Worm (Caenorhabditis elegans): ENCODE data around the gene lgx-1.

Gene lgx-1

DNA sequence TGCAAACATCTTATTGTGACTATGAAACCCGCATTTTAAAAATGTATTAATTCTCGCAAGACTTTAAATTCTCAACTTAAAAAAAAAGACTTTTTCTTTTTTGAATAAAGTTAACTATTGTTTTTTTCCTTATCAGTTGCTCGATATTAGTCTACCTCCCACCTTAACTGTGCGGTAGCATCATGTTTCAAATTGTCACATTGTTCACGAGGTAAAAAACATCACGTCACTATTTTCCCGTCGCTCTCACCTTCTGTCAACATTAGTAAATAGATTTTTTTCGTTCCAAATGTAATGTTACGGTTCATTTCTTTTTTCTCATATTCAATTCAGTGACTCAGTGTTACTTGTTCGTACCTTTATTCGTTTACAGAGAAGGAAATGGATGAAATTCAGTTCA is 22.0 kb downstream of the lgx-1 start (continued):
- TF ChIP-seq set-16 (GFP tag; IDR thresholded peaks at IDR 0.05) = no peak
- TF ChIP-seq egl-27 (tag; optimal IDR thresholded peaks at IDR 0.05) = no peak
- no peak for TF ChIP-seq Y105C5A.15 (GFP tag; IDR thresholded peaks at IDR 0.05)
- no peak for TF ChIP-seq jun-1 (tag; optimal IDR thresholded peaks at IDR 0.05)
- TF ChIP-seq ama-1 (optimal IDR thresholded peaks at IDR 0.05) = no peak

DNA sequence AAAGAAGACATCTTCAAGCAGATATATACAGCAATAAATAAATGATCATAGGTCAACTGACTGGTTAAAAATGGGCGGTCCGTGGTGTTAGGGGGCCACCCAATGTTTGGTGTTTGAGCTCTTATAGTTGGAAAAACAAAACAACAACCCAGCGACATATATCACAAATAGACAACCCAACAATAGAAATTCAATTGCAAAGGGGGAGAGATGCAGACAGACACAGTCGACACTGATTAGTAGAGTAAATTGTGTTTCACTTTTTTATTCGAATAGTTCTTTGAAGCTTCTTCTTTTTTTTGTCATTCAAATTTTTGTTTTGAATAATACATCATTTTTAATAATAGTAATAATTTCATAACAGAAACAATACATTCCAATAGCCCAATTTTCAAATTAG is 22.9 kb downstream of the lgx-1 start:
- no peak for TF ChIP-seq unc-130 (GFP tag; optimal IDR thresholded peaks at IDR 0.05)
- peak; percentile 76 for TF ChIP-seq ces-1 (GFP tag; optimal IDR thresholded peaks at IDR 0.05)
- no peak for TF ChIP-seq dmd-6 (GFP tag; IDR thresholded peaks at IDR 0.05)
- TF ChIP-seq nhr-11 (tag; optimal IDR thresholded peaks at IDR 0.05) = no peak
- TF ChIP-seq rbr-2 (tag; optimal IDR thresholded peaks at IDR 0.05) = no peak
- TF ChIP-seq daf-16 (GFP tag; optimal IDR thresholded peaks at IDR 0.05) = no peak
- TF ChIP-seq daf-16 (tag; optimal IDR thresholded peaks at IDR 0.05) = peak; percentile 28

DNA sequence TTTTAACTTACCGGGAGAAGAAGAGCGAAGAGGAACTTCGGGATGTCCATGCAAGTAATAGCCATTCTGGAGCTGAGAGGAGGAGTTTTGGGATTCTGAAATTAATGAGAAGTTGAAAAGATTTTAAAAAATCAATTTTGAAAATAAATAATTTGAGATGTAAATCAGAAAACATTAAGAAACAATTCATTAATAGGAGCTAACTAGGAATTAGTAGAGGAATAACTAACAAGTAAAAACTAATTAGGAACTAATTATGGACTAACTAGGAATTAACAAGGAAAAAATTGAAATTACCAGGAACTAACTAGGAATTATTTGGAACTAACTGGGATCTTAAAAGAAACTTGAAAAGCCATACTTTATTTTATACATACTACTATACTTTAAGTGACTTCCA is 23.3 kb downstream of the lgx-1 start, which contains the start of gene T23F2.4:
Gene T23F2.4 (minus strand): TSS at position 101 of the 400 bp plus-strand sequence.
- TF ChIP-seq mes-2 (tag; optimal IDR thresholded peaks at IDR 0.05; ENCODE audit: poor library complexity, severe bottlenecking) (no peak), cey-2 (tag; optimal IDR thresholded peaks at IDR 0.05; ENCODE audit: borderline replicate concordance, insufficient read depth) (no peak), lir-3 (tag; optimal IDR thresholded peaks at IDR 0.05) (no peak), F10B5.3 (tag; optimal IDR thresholded peaks at IDR 0.05) (no peak), dpl-1 (GFP tag; optimal IDR thresholded peaks at IDR 0.05) (no peak), unc-130 (GFP tag; optimal IDR thresholded peaks at IDR 0.05) (no peak), ces-1 (GFP tag; optimal IDR thresholded peaks at IDR 0.05) (no peak), set-16 (GFP tag; IDR thresholded peaks at IDR 0.05) (no peak), tra-1 (GFP tag; IDR thresholded peaks at IDR 0.05) (no peak), unc-39 (tag; optimal IDR thresholded peaks at IDR 0.05) (no peak), dve-1 (tag; optimal IDR thresholded peaks at IDR 0.05; ENCODE audit: insufficient read depth) (no peak), lin-39 (tag; optimal IDR thresholded peaks at IDR 0.05) (no peak), nhr-76 (tag; optimal IDR thresholded peaks at IDR 0.05) (no peak)

DNA sequence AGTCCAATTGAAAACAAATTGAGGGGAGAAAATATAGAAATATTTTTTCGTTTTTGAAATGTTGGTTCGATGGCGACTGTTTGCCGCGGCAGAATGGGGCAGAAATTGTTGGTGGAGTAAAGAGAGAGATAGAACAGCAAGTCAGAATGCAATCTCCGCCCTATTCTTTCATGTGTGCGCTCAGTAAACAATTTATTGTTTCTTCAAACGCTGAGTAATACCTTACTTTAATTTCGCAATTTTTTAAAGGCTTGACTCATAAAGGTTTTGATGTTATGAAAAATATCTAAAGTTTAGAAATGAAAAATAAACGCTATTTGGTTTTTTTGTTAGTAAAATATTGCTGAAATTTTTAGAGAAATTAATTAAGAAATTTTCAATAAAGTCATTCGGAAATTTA is 24.0 kb downstream of the lgx-1 start:
- TF ChIP-seq F26F4.8 (GFP tag; conservative IDR thresholded peaks at IDR 0.05) (no peak), dve-1 (tag; optimal IDR thresholded peaks at IDR 0.05; ENCODE audit: insufficient read depth) (peak; percentile 16), zip-2 (tag; optimal IDR thresholded peaks at IDR 0.05) (no peak), nhr-6 (tag; optimal IDR thresholded peaks at IDR 0.05) (peak; percentile 14)

DNA sequence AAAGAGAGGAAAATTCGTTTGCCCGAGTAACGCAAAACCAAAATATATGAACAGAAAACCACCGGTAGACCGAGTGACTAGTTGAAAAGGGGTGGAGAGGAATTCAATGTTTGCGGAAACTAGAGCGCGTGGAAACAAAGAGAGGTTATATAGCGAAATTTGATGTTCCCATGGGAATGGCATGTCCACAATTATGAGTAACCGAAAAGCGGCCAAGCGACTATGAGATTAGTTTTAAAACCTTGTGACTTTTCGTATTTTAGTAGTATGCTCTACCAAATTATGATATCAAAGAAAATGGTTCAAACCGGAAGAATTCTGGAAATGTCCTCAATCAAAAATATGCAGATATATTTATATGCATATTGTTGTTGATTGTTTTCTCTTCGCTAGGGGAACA is 25.6 kb downstream of the lgx-1 start:
- no peak for TF ChIP-seq lsy-2 (tag; optimal IDR thresholded peaks at IDR 0.05)
- TF ChIP-seq Y48G9A.11 (GFP tag; IDR thresholded peaks at IDR 0.05) = no peak
- TF ChIP-seq ztf-11 (tag; optimal IDR thresholded peaks at IDR 0.05) = no peak
- TF ChIP-seq mep-1 (tag; optimal IDR thresholded peaks at IDR 0.05) = no peak
- TF ChIP-seq lin-15B (tag; optimal IDR thresholded peaks at IDR 0.05) = no peak
- TF ChIP-seq nhr-102 (tag; optimal IDR thresholded peaks at IDR 0.05) = no peak
- no peak for TF ChIP-seq lin-13 (GFP tag; optimal IDR thresholded peaks at IDR 0.05)
- no peak for TF ChIP-seq F10B5.3 (tag; optimal IDR thresholded peaks at IDR 0.05)
- TF ChIP-seq nhr-237 (tag; optimal IDR thresholded peaks at IDR 0.05) = no peak
- no peak for TF ChIP-seq spr-3 (GFP tag; optimal IDR thresholded peaks at IDR 0.05)
- TF ChIP-seq dve-1 (tag; optimal IDR thresholded peaks at IDR 0.05; ENCODE audit: insufficient read depth) = no peak
- TF ChIP-seq F26F4.8 (GFP tag; conservative IDR thresholded peaks at IDR 0.05) = no peak
- no peak for TF ChIP-seq dmd-8 (GFP tag; IDR thresholded peaks at IDR 0.05)
- TF ChIP-seq Y105C5A.15 (GFP tag; IDR thresholded peaks at IDR 0.05) = no peak
- no peak for TF ChIP-seq lin-29 (GFP tag; IDR thresholded peaks at IDR 0.05)
- no peak for TF ChIP-seq nhr-111 (GFP tag; optimal IDR thresholded peaks at IDR 0.05)
- no peak for TF ChIP-seq fos-1 (tag; optimal IDR thresholded peaks at IDR 0.05)
- no peak for TF ChIP-seq pqm-1 (tag; optimal IDR thresholded peaks at IDR 0.05)
- no peak for TF ChIP-seq duxl-1 (tag; optimal IDR thresholded peaks at IDR 0.05; ENCODE audit: poor library complexity)
- TF ChIP-seq daf-8 (GFP tag; IDR thresholded peaks at IDR 0.05) = no peak
